Fruit fly (Drosophila melanogaster): ENCODE measurements around the gene miple1.

DNA sequence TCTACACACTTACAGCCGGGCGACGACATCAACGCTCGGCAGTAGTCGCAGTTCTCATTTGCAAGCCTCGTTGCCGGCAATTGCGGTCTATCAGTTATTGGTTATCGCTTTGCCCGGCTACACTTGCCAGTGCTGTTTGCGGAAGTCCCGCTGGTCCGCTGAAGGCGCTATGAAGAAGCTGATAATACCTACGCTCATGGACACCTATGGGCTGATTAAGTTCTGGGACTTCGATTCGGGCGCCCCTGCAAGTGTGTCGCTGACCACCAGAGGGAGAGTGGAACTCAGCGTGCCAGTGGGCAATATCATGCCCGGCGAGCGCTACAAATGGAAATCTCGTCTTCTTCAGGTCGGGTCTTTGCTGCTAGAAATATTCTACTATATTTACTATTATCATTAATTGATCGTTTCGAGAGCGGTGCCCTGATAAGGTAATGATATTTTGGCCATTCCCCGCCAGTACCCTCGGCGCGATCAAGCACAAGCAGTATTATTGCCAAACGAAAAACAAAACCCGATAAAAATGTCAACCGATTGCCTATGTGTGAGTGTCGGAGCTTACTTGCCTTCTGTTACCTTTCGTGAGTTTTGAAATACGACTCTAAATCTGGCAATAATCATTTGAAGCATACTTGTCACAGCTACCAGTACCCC, 33.0 kb downstream of the miple1 start:
- TF ChIP-seq psq (optimal IDR thresholded peaks at IDR 0.05) (no peak), h (optimal IDR thresholded peaks at IDR 0.05) (no peak), Sin3A (optimal IDR thresholded peaks at IDR 0.05) (no peak), Myc (optimal IDR thresholded peaks at IDR 0.05) (no peak)

Data from Kc167 (cell line).